Worm (Caenorhabditis elegans): ENCODE results near the gene F31E8.4.

- TF ChIP-seq med-1 (GFP tag; optimal IDR thresholded peaks at IDR 0.05; ENCODE audit: insufficient read depth) = no peak
- no peak for TF ChIP-seq tab-1 (GFP tag; IDR thresholded peaks at IDR 0.05)
- no peak for TF ChIP-seq klf-2 (GFP tag; conservative IDR thresholded peaks at IDR 0.05)
- no peak for TF ChIP-seq cog-1 (tag; optimal IDR thresholded peaks at IDR 0.05)
- no peak for TF ChIP-seq ref-1 (GFP tag; conservative IDR thresholded peaks at IDR 0.05)
- no peak for TF ChIP-seq flt-1 (GFP tag; IDR thresholded peaks at IDR 0.05)
- no peak for TF ChIP-seq T22C8.4 (GFP tag; IDR thresholded peaks at IDR 0.05)
Observed at ce11 chrII:6833781-6834339, 33.9 kb upstream of the F31E8.4 start.

Measured in whole organism, midembryonic.